Fruit fly (Drosophila melanogaster) whole organism, prepupa: ENCODE results near the gene if.

Source experiments
- CG10631 ChIP-seq: fragments of 200-800 bp; sonication (Bioruptor generic); optimal IDR thresholded peaks from 2 replicates; lab custom pipeline; 2016; ENCODE audit warnings: missing biosample characterization, missing genetic modification characterization
- CG11762 ChIP-seq: fragments of 200-800 bp; sonication (Bioruptor generic); optimal IDR thresholded peaks from 3 replicates; lab custom pipeline; 2016; ENCODE audit warnings: missing biosample characterization, missing genetic modification characterization; ENCODE audit not compliant: insufficient read depth
- CG15336 ChIP-seq: fragments of 200-800 bp; sonication (Bioruptor generic); IDR thresholded peaks from 2 replicates; pipeline ENCODE4 v1.3.6; 2022; ENCODE audit warnings: missing biosample characterization, missing genetic modification characterization
- CG1621 ChIP-seq: fragments of 200-800 bp; sonication (Bioruptor generic); optimal IDR thresholded peaks from 3 replicates; lab custom pipeline; 2018; ENCODE audit warnings: missing biosample characterization, mild to moderate bottlenecking, missing genetic modification characterization
- CG3032 ChIP-seq: fragments of 200-800 bp; optimal IDR thresholded peaks from 2 replicates; lab custom pipeline; 2019; ENCODE audit warnings: missing biosample characterization, mild to moderate bottlenecking, missing genetic modification characterization, moderate library complexity
- CG32006 ChIP-seq: fragments of 200-800 bp; sonication (Bioruptor generic); optimal IDR thresholded peaks from 3 replicates; lab custom pipeline; 2017; ENCODE audit warnings: missing biosample characterization, mild to moderate bottlenecking, missing genetic modification characterization
- CG34406 ChIP-seq: fragments of 200-800 bp; sonication (Bioruptor generic); optimal IDR thresholded peaks from 3 replicates; lab custom pipeline; 2016; ENCODE audit warnings: missing biosample characterization, missing genetic modification characterization
- CG4318 ChIP-seq: fragments of 200-800 bp; sonication (Bioruptor generic); optimal IDR thresholded peaks from 3 replicates; lab custom pipeline; 2017; ENCODE audit warnings: missing biosample characterization, mild to moderate bottlenecking, missing genetic modification characterization
- CG6163 ChIP-seq: fragments of 200-800 bp; sonication (Bioruptor generic); IDR thresholded peaks from 3 replicates; pipeline ENCODE4 v1.3.6; 2022; ENCODE audit warnings: missing biosample characterization, missing genetic modification characterization
- CG6276 ChIP-seq: fragments of 200-800 bp; sonication (Bioruptor generic); optimal IDR thresholded peaks from 2 replicates; lab custom pipeline; 2017; ENCODE audit warnings: missing biosample characterization, mild to moderate bottlenecking, missing genetic modification characterization
- CG6792 ChIP-seq: fragments of 200-800 bp; sonication (Bioruptor generic); optimal IDR thresholded peaks from 3 replicates; lab custom pipeline; 2016; ENCODE audit warnings: missing biosample characterization, missing genetic modification characterization
- CG6808 ChIP-seq: fragments of 200-800 bp; sonication (Bioruptor generic); optimal IDR thresholded peaks from 3 replicates; lab custom pipeline; 2017; ENCODE audit warnings: missing biosample characterization, missing genetic modification characterization, mild to moderate bottlenecking, moderate library complexity, missing genetic modification reagents
- CG7368 ChIP-seq: fragments of 200-800 bp; sonication (Bioruptor generic); optimal IDR thresholded peaks from 3 replicates; lab custom pipeline; 2016; ENCODE audit warnings: missing biosample characterization, missing genetic modification characterization
- CG8119 ChIP-seq: fragments of 200-800 bp; sonication (Bioruptor generic); IDR thresholded peaks from 3 replicates; pipeline ENCODE4 v1.3.6; 2022; ENCODE audit warnings: missing biosample characterization, missing genetic modification characterization
- CG8319 ChIP-seq: fragments of 200-800 bp; sonication (Bioruptor generic); optimal IDR thresholded peaks from 3 replicates; lab custom pipeline; 2016; ENCODE audit warnings: missing biosample characterization, missing genetic modification characterization
- CG8632 ChIP-seq: fragments of 200-800 bp; sonication (Bioruptor generic); optimal IDR thresholded peaks from 3 replicates; lab custom pipeline; 2016; ENCODE audit warnings: missing biosample characterization, missing genetic modification characterization
- Eip75B ChIP-seq: fragments of 200-800 bp; sonication (Bioruptor generic); optimal IDR thresholded peaks from 3 replicates; lab custom pipeline; 2016; ENCODE audit warnings: missing biosample characterization, missing genetic modification characterization
- Eip78C ChIP-seq: fragments of 200-800 bp; sonication (Bioruptor generic); peaks from one replicate; lab custom pipeline; 2016; ENCODE audit warnings: missing biosample characterization, missing genetic modification characterization
- Eip93F ChIP-seq: fragments of 200-800 bp; sonication (Bioruptor generic); optimal IDR thresholded peaks from 2 replicates; lab custom pipeline; 2016; ENCODE audit warnings: missing biosample characterization, mild to moderate bottlenecking, missing genetic modification characterization
- Ets21C ChIP-seq: fragments of 200-800 bp; sonication (Bioruptor generic); optimal IDR thresholded peaks from 3 replicates; lab custom pipeline; 2016; ENCODE audit warnings: missing biosample characterization, missing genetic modification characterization
- Ets96B ChIP-seq: fragments of 200-800 bp; optimal IDR thresholded peaks from 2 replicates; lab custom pipeline; 2019; ENCODE audit warnings: missing biosample characterization, mild to moderate bottlenecking, missing genetic modification characterization, moderate library complexity
- Gug ChIP-seq: fragments of 200-800 bp; sonication (Bioruptor generic); IDR thresholded peaks from 2 replicates; pipeline ENCODE4 v1.3.6; 2022; ENCODE audit warnings: missing biosample characterization, missing genetic modification characterization
- Hr38 ChIP-seq: sonication (Bioruptor generic); optimal IDR thresholded peaks from 2 replicates; lab custom pipeline; 2016; ENCODE audit warnings: missing biosample characterization, missing genetic modification characterization
- Hr4 ChIP-seq: fragments of 200-800 bp; sonication (Bioruptor generic); optimal IDR thresholded peaks from 3 replicates; lab custom pipeline; 2016; ENCODE audit warnings: missing biosample characterization, missing genetic modification characterization
- Met ChIP-seq: fragments of 200-800 bp; sonication (Bioruptor generic); optimal IDR thresholded peaks from 3 replicates; lab custom pipeline; 2016; ENCODE audit warnings: missing biosample characterization, missing genetic modification characterization
- OdsH ChIP-seq: fragments of 200-800 bp; sonication (Bioruptor generic); optimal IDR thresholded peaks from 3 replicates; lab custom pipeline; 2016; ENCODE audit warnings: missing biosample characterization, missing genetic modification characterization
- Sox15 ChIP-seq: fragments of 200-800 bp; sonication (Bioruptor generic); optimal IDR thresholded peaks from 3 replicates; lab custom pipeline; 2016; ENCODE audit warnings: missing biosample characterization, missing genetic modification characterization
- achi ChIP-seq: fragments of 200-800 bp; sonication (Bioruptor generic); optimal IDR thresholded peaks from 3 replicates; lab custom pipeline; 2016; ENCODE audit warnings: missing biosample characterization, missing genetic modification characterization
- cyc ChIP-seq: fragments of 200-800 bp; sonication (Bioruptor generic); optimal IDR thresholded peaks from 3 replicates; lab custom pipeline; 2016; ENCODE audit warnings: missing biosample characterization, missing genetic modification characterization
- dac ChIP-seq: fragments of 200-800 bp; sonication (Bioruptor generic); optimal IDR thresholded peaks from 2 replicates; lab custom pipeline; 2017; ENCODE audit warnings: missing biosample characterization, mild to moderate bottlenecking, missing genetic modification characterization
- eg ChIP-seq: fragments of 200-800 bp; sonication (Bioruptor generic); IDR thresholded peaks from 3 replicates; pipeline ENCODE4 v1.3.6; 2022; ENCODE audit warnings: missing biosample characterization, missing genetic modification characterization
- esn ChIP-seq: fragments of 200-800 bp; sonication (Bioruptor generic); optimal IDR thresholded peaks from 2 replicates; lab custom pipeline; 2016; ENCODE audit warnings: missing biosample characterization, mild to moderate bottlenecking, missing genetic modification characterization, moderate library complexity
- fd59A ChIP-seq: fragments of 200-800 bp; sonication (Bioruptor generic); optimal IDR thresholded peaks from 2 replicates; lab custom pipeline; 2017; ENCODE audit warnings: missing biosample characterization, mild to moderate bottlenecking, missing genetic modification characterization, missing genetic modification reagents
- fd85E ChIP-seq: fragments of 200-800 bp; sonication (Bioruptor generic); optimal IDR thresholded peaks from 3 replicates; lab custom pipeline; 2016; ENCODE audit warnings: missing biosample characterization, missing genetic modification characterization
- fkh ChIP-seq: fragments of 200-800 bp; sonication (Bioruptor generic); optimal IDR thresholded peaks from 3 replicates; lab custom pipeline; 2017; ENCODE audit warnings: missing biosample characterization, mild to moderate bottlenecking, missing genetic modification characterization, moderate library complexity
- pdm3 ChIP-seq: fragments of 200-800 bp; sonication (Bioruptor generic); optimal IDR thresholded peaks from 3 replicates; lab custom pipeline; 2016; ENCODE audit warnings: missing biosample characterization, missing genetic modification characterization
- salr ChIP-seq, 2 experiments: fragments of 200-800 bp; sonication (Bioruptor generic); optimal IDR thresholded peaks; 3 replicates each; lab custom pipeline; 2016 to 2018; ENCODE audit warnings: missing biosample characterization in 2 of 2, missing genetic modification characterization in 2 of 2, mild to moderate bottlenecking in 1 of 2
- spab ChIP-seq: fragments of 200-800 bp; sonication (Bioruptor generic); optimal IDR thresholded peaks from 2 replicates; lab custom pipeline; 2017; ENCODE audit warnings: missing biosample characterization, mild to moderate bottlenecking, missing genetic modification characterization, missing genetic modification reagents
- ss ChIP-seq, 2 experiments: fragments of 200-800 bp; sonication (Bioruptor generic); optimal IDR thresholded peaks; 2 replicates in 1 of 2; 3 replicates in 1 of 2; lab custom pipeline; 2017 to 2018; ENCODE audit warnings: mild to moderate bottlenecking in 2 of 2, missing biosample characterization in 2 of 2, missing genetic modification characterization in 2 of 2, moderate library complexity in 1 of 2
- svp ChIP-seq: fragments of 200-800 bp; sonication (Bioruptor generic); peaks from one replicate; lab custom pipeline; 2016; ENCODE audit warnings: missing biosample characterization, missing genetic modification characterization
- topi ChIP-seq: fragments of 200-800 bp; sonication (Bioruptor generic); optimal IDR thresholded peaks from 3 replicates; lab custom pipeline; 2016; ENCODE audit warnings: missing biosample characterization, missing genetic modification characterization
- vri ChIP-seq: fragments of 200-800 bp; sonication (Bioruptor generic); optimal IDR thresholded peaks from 3 replicates; lab custom pipeline; 2016; ENCODE audit warnings: missing biosample characterization, mild to moderate bottlenecking, missing genetic modification characterization

The if gene

dm6 chrX:16772882-16773827 lies 10.1 kb downstream of the if start (continued):
- TF ChIP-seq Eip93F, result no peak
- TF ChIP-seq CG10631 (GFP tag; lab: Kevin White, UChicago), result peak; percentile 65
- TF ChIP-seq Ets21C (GFP tag; lab: Kevin White, UChicago), result no peak
- TF ChIP-seq pdm3, result peak; percentile 52
- peak; percentile 26 for TF ChIP-seq esn (GFP tag; lab: Kevin White, UChicago)
- peak; percentile 41 for TF ChIP-seq CG34406 (GFP tag; lab: Kevin White, UChicago)
- no peak for TF ChIP-seq fkh
- TF ChIP-seq CG1621 (tag; lab: Kevin White, UChicago), result peak; percentile 37
- no peak for TF ChIP-seq fd85E
- TF ChIP-seq Ets96B (tag; lab: Kevin White, UChicago), result peak; percentile 69
- TF ChIP-seq Eip75B (GFP tag; lab: Kevin White, UChicago), result peak; percentile 65
- TF ChIP-seq Hr4, result peak; percentile 65
- peak; percentile 35 for TF ChIP-seq CG6276 (GFP tag; lab: Kevin White, UChicago)
- peak; percentile 33 for TF ChIP-seq achi (GFP tag; lab: Kevin White, UChicago)
- peak; percentile 0 for TF ChIP-seq fd59A
- peak; percentile 86 for TF ChIP-seq eg
- TF ChIP-seq Eip78C (GFP tag; lab: Kevin White, UChicago), result peak; percentile 91
- peak; percentile 58 for TF ChIP-seq cyc
- no peak for TF ChIP-seq vri (GFP tag; lab: Kevin White, UChicago)

dm6 chrX:16768770-16769169 lies 14.5 kb downstream of the if start:
- no peak for TF ChIP-seq pdm3
- TF ChIP-seq ss (GFP tag; optimal IDR thresholded peaks at IDR 0.05; lab: Kevin White, UChicago), result no peak
- TF ChIP-seq Eip78C (GFP tag; lab: Kevin White, UChicago), result peak; percentile 54
- TF ChIP-seq CG32006 (GFP tag; lab: Kevin White, UChicago), result peak; percentile 39
- no peak for TF ChIP-seq CG8632 (GFP tag; lab: Kevin White, UChicago)

DNA sequence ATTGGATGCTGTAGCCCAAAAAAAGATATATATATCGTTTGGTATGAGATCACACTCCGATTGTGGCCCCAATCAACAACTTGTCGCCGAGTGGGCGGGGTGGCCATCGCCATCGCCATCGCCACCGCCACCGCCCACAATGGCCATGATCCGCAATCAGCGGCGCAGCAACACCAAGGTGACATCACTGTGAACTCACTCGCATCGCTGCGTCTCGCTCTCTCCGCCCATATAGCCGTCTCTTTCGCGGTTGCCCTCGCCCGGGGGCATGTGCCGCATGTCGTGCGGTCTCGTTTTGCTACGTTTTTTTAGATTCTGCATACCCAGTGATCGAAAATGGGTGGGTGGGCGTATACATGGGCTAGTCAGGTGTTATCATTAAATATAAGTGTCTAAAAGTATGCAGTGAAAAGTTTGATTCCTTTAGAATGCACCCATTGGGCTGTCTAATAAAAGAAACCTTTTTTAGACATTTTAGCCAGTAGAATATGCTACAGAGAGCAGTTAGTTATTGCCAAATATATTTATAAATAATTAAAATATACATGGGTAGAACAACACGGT lies 16.3 kb downstream of the if start:
- TF ChIP-seq CG15336 (GFP tag; lab: Robert Waterston, UW), result 0 out of 2 replicates have a peak, but pooled peaks have one; percentile 26
- TF ChIP-seq ss (GFP tag; optimal IDR thresholded peaks at IDR 0.05; lab: Kevin White, UChicago), result peak in 1 of 2 experiments; percentile 33
- 0 out of 3 replicates have a peak, but pooled peaks have one; percentile 9 for TF ChIP-seq eg
- 0 out of 3 replicates have a peak, but pooled peaks have one; percentile 16 for TF ChIP-seq CG6163
- TF ChIP-seq topi, result no peak
- peak; percentile 39 for TF ChIP-seq Eip78C (GFP tag; lab: Kevin White, UChicago)
- peak; percentile 45 for TF ChIP-seq svp (GFP tag; lab: Kevin White, UChicago)
- no peak for TF ChIP-seq OdsH

- TF ChIP-seq achi (GFP tag; lab: Kevin White, UChicago) (peak; percentile 47), Hr38 (no peak), salr (GFP tag; optimal IDR thresholded peaks at IDR 0.05; lab: Kevin White, UChicago) (no peak), CG6808 (peak; percentile 17), Ets96B (tag; lab: Kevin White, UChicago) (peak; percentile 15), CG3032 (peak; percentile 37), Hr4 (peak; percentile 63), fd85E (no peak), Gug (no peak), Met (GFP tag; lab: Kevin White, UChicago) (peak; percentile 10), Eip93F (no peak), cyc (no peak), CG4318 (GFP tag; lab: Kevin White, UChicago) (no peak), CG11762 (GFP tag; lab: Kevin White, UChicago) (no peak), CG7368 (GFP tag; lab: Kevin White, UChicago) (no peak), CG15336 (GFP tag; lab: Robert Waterston, UW) (peak; percentile 65; the same call in 1 of the 2 replicates), fkh (no peak), CG6792 (GFP tag; lab: Kevin White, UChicago) (peak; percentile 13), CG6163 (no peak), Sox15 (GFP tag; lab: Kevin White, UChicago) (no peak), vri (GFP tag; lab: Kevin White, UChicago) (no peak), spab (GFP tag; lab: Kevin White, UChicago) (no peak), dac (GFP tag; lab: Kevin White, UChicago) (no peak), svp (GFP tag; lab: Kevin White, UChicago) (no peak), CG8319 (GFP tag; lab: Kevin White, UChicago) (no peak), pdm3 (peak; percentile 50), CG8119 (GFP tag; lab: Robert Waterston, UW) (peak; percentile 46; the same call in 2 of the 3 replicates)
These were observed 17.4 kb downstream of the if start for dm6 chrX:16765809-16766208.
